Worm (Caenorhabditis elegans) whole organism, L4/young adult: ENCODE data around the gene F33C8.2.

Experiments
- W03F9.2 ChIP-seq: fragments of 150-350 bp; optimal IDR thresholded peaks from 2 replicates; lab custom pipeline; 2014; ENCODE audit warnings: missing biosample characterization, missing genetic modification characterization
- dao-5 ChIP-seq: sonication (generic microtip); optimal IDR thresholded peaks from 2 replicates; lab custom pipeline; 2016; ENCODE audit warnings: missing genotype, missing genetic modification characterization, moderate library complexity, missing compliant biosample characterization
- him-1 ChIP-seq: sonication (generic microtip); optimal IDR thresholded peaks from 2 replicates; lab custom pipeline; 2016; ENCODE audit warnings: missing genotype, missing genetic modification reagents, missing genetic modification characterization, missing compliant biosample characterization

Gene F33C8.2

DNA sequence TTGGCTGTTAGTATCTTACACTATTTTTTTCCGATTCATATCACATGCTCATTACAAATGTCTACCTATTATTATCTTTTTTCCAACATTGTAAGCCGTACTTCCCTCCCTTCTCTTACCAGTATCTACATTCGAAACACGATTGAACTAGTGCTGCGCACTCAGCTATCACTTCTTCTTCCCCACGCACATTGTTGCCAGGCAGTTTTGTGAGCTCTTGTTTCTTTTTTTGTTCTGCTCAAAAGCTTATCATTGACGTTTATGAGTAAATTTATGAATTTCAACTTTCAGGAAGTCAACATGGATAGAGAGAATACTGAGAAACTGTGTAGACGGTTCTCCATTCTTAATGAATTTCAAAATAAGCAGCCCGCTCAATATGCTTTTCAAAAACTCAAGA, at the start of gene F33C8.2:
F33C8.2 (plus strand) TSS at position 301 of the 400 bp plus-strand sequence.
- no peak for TF ChIP-seq dao-5 (tag; lab: Kevin White, UChicago)
- TF ChIP-seq him-1 (tag; lab: Kevin White, UChicago) = no peak
- TF ChIP-seq W03F9.2 (tag; lab: Kevin White, UChicago) = no peak

- TF ChIP-seq dao-5 (tag; lab: Kevin White, UChicago) (no peak), him-1 (tag; lab: Kevin White, UChicago) (no peak), W03F9.2 (tag; lab: Kevin White, UChicago) (no peak)
Observed at ce11 chrX:14674028-14674427, 47.2 kb upstream of the F33C8.2 start, which contains the start of gene slt-1. Gene slt-1 (plus strand): TSS chrX:14674328.

ce11 chrX:14678983-14679382, 42.2 kb upstream of the F33C8.2 start:
- TF ChIP-seq dao-5 (tag; lab: Kevin White, UChicago) = no peak

ce11 chrX:14680474-14680873, 40.7 kb upstream of the F33C8.2 start:
- TF ChIP-seq him-1 (tag; lab: Kevin White, UChicago) = no peak

DNA sequence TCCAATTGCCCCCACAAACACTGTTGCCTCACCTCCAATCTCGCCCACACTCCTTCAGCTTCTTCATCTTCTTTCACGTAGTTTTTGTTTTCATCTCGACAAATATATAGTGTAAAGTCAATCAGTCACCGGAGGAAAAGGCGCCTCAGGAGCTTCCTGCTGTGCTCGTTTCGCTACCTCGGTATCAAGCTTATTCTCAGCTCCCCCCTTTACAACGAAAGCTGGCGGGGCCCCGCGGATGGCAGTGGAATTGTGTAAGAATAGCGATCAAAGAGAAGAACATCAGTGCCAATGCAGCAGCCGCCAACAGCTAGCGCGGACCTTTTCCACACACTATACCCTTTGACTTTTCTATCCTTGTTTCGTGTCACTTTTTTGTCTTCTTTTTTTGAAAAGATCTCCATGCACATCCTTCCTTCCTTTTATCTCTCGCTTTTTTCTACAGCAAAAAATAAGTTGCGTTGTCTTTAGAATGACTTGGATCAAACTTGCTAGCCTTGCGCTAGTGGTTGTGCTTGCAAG, 36.7 kb upstream of the F33C8.2 start, which contains the start of gene csq-1:
csq-1 (plus strand) TSS at position 472 of the 522 bp plus-strand sequence.
- TF ChIP-seq W03F9.2 (tag; lab: Kevin White, UChicago) (no peak), dao-5 (tag; lab: Kevin White, UChicago) (no peak), him-1 (tag; lab: Kevin White, UChicago) (no peak)

DNA sequence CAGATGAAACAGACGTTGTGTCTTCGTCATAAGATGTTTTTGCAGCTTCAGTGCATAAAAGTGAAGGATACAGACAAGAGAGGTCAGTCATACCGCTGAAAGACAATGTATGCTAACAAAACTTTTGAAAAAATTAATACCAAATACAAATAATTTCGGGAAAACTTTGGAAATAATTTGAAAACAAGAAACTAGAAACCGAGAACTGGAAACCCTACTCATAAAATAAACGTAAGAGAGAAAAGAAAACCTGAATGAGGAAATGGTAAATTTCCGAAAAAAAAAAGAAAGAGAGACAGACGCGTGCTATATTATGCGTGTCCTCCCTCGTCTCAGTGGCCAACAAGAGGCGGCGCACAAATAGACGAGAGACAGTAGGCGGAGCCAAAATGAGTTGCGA, 28.3 kb upstream of the F33C8.2 start, which contains the start of gene sox-3:
sox-3 (minus strand) TSS at position 101 of the 400 bp plus-strand sequence.
- TF ChIP-seq dao-5 (tag; lab: Kevin White, UChicago) (no peak), him-1 (tag; lab: Kevin White, UChicago) (no peak), W03F9.2 (tag; lab: Kevin White, UChicago) (no peak)

- TF ChIP-seq W03F9.2 (tag; lab: Kevin White, UChicago) (no peak), him-1 (tag; lab: Kevin White, UChicago) (no peak), dao-5 (tag; lab: Kevin White, UChicago) (no peak)
Observed at ce11 chrX:14694633-14695177, 26.5 kb upstream of the F33C8.2 start.

- TF ChIP-seq dao-5 (tag; lab: Kevin White, UChicago) (no peak), him-1 (tag; lab: Kevin White, UChicago) (no peak), W03F9.2 (tag; lab: Kevin White, UChicago) (no peak)
Observed at ce11 chrX:14695892-14696291, 25.3 kb upstream of the F33C8.2 start.

DNA sequence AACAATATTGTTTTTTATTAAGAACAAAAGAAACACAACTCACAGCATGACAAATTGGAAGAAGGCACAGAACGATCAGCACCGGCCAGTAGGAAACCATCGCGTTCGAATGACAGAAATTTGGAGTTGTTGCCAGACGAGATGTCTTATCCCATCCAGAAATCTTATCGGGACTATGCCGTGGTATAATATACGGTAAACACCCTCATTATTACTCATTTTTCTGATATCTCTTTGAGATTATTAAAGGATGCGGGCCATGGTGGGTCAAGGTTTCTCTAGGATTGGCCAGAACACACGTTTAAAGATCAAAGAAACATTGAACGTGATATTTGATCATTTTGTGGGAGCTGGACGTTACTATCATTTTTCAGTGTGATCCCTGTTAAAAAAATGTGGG, 21.3 kb upstream of the F33C8.2 start, which contains the start of gene hch-1:
hch-1 (minus strand) TSS at position 112 of the 400 bp plus-strand sequence.
- TF ChIP-seq W03F9.2 (tag; lab: Kevin White, UChicago) (no peak), dao-5 (tag; lab: Kevin White, UChicago) (no peak), him-1 (tag; lab: Kevin White, UChicago) (no peak)

DNA sequence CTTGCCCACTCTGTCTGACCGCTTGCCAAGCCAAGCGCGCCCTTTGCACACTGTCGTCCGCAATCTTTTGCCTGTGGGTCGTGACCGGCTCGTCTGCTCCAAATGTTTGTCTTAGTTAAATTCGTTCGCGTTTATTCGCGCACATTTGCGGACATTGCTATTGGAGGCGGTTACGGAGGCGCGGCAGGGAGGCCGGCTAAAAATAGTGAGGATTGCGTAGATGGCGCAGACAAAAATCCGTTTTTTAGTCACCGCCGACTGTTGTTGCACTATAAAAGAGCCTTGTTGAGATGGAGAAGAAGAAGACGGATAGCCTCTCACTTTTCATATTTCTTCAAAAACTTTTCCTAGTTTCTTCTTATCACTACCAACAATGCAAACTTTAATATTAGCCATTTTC, 19.7 kb upstream of the F33C8.2 start, which contains the start of gene F40E10.5:
F40E10.5 (plus strand) TSS at position 301 of the 400 bp plus-strand sequence.
- TF ChIP-seq dao-5 (tag; lab: Kevin White, UChicago) = no peak
- no peak for TF ChIP-seq him-1 (tag; lab: Kevin White, UChicago)
- TF ChIP-seq W03F9.2 (tag; lab: Kevin White, UChicago) = no peak

ce11 chrX:14704933-14705332, 16.3 kb upstream of the F33C8.2 start:
- TF ChIP-seq dao-5 (tag; lab: Kevin White, UChicago) (no peak), W03F9.2 (tag; lab: Kevin White, UChicago) (no peak), him-1 (tag; lab: Kevin White, UChicago) (no peak)

DNA sequence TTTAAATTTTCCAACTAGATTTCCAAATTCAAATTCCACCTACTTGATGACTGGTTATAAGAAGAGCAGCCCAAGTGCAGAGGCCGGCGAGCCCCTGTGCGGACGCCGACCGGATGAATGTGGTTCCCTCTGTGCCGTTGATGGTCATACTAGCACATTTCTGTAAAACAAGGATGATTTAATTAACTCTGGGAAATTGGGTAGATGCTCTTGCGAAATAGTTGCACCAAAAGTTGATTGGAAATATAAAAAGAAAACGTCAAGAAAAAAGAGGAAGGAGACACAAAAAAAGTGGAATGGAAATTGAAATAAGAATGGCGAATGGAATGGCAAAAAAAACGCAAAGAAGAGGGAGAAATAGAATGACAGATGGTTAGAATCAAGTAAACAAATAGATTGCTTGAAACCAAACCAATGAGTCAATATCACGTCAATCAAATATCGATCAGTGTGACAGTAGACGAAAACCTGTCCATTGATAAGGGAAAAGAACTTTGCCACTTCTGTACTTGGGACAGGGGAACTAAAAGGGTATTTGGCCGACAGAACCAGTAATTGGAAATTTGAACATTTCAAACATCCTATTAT, 14.4 kb upstream of the F33C8.2 start, which contains the start of gene tmem-184:
tmem-184 (minus strand) TSS at position 164 of the 588 bp plus-strand sequence.
- TF ChIP-seq dao-5 (tag; lab: Kevin White, UChicago) (no peak), W03F9.2 (tag; lab: Kevin White, UChicago) (peak; percentile 49)

DNA sequence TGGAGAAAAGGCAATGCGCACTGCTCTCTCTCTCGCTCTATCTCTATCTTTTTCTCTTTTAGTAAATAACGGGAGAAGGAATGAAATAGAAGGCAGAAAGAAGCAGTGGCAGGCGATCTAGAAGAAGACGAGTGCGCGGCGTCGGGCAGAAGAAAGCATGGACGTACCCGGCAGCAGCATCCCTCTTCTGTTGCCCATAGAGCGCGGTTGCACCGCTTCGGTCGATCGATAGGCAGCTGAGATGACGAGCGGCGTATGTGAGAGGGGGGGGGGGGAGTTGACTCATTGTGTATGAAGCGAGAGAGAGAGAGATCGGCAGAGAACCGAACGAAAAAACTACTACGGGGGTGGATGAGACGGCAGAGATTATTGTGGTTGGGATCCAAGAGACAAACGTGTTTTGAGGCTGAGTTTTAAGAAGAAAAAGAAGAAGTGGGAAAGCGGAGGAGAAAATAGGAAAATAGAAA, 13.0 kb upstream of the F33C8.2 start:
- TF ChIP-seq dao-5 (tag; lab: Kevin White, UChicago) = peak; percentile 30
- peak; percentile 68 for TF ChIP-seq W03F9.2 (tag; lab: Kevin White, UChicago)
- TF ChIP-seq him-1 (tag; lab: Kevin White, UChicago) = peak; percentile 93
